Fruit fly (Drosophila melanogaster) whole organism, wandering third instar larva: ENCODE measurements around the gene Irk1.
A peak's percentile ranks its signal among the peaks of the same experiment; 100 is the strongest.

ENCODE experiments used
- Abd-B ChIP-seq: fragments of >200 bp; optimal IDR thresholded peaks from 2 replicates; lab custom pipeline; 2017; ENCODE audit warnings: missing biosample characterization, missing genetic modification characterization
- CG32264 ChIP-seq: fragments of 200-800 bp; sonication (Bioruptor generic); optimal IDR thresholded peaks from 2 replicates; lab custom pipeline; 2016; ENCODE audit warnings: missing biosample characterization, missing genetic modification characterization
- CG9705 ChIP-seq: fragments of 200-800 bp; sonication (Bioruptor generic); optimal IDR thresholded peaks from 2 replicates; lab custom pipeline; 2018; ENCODE audit warnings: missing biosample characterization, mild to moderate bottlenecking, missing genetic modification characterization
- CrebA ChIP-seq: fragments of 200-800 bp; sonication (Bioruptor generic); optimal IDR thresholded peaks from 2 replicates; lab custom pipeline; 2016; ENCODE audit warnings: missing biosample characterization, mild to moderate bottlenecking, missing genetic modification characterization, borderline replicate concordance
- Dfd ChIP-seq: fragments of >200 bp; optimal IDR thresholded peaks from 2 replicates; lab custom pipeline; 2017; ENCODE audit warnings: missing biosample characterization, missing genetic modification characterization
- Dif ChIP-seq: fragments of 200-275, 200-300 bp; sonication (Bioruptor generic); optimal IDR thresholded peaks from 2 replicates; lab custom pipeline; 2018; ENCODE audit warnings: missing biosample characterization, missing genetic modification characterization; ENCODE audit not compliant: partially characterized antibody
- GATAd ChIP-seq: sonication (Bioruptor generic); optimal IDR thresholded peaks from 2 replicates; lab custom pipeline; 2016; ENCODE audit warnings: missing biosample characterization, missing genetic modification characterization
- HLH106 ChIP-seq: fragments of 200-800 bp; optimal IDR thresholded peaks from 3 replicates; lab custom pipeline; 2019; ENCODE audit warnings: missing biosample characterization, mild to moderate bottlenecking, missing genetic modification characterization, moderate library complexity
- Hnf4 ChIP-seq: fragments of 200-800 bp; sonication (Bioruptor generic); optimal IDR thresholded peaks from 2 replicates; lab custom pipeline; 2016; ENCODE audit warnings: missing biosample characterization, mild to moderate bottlenecking, missing genetic modification characterization
- Hr78 ChIP-seq: fragments of >200 bp; optimal IDR thresholded peaks from 2 replicates; lab custom pipeline; 2017; ENCODE audit warnings: missing biosample characterization, missing genetic modification characterization
- Hr83 ChIP-seq: fragments of 200-300 bp; sonication (Bioruptor generic); optimal IDR thresholded peaks from 2 replicates; lab custom pipeline; 2016; ENCODE audit warnings: missing biosample characterization, mild to moderate bottlenecking, missing genetic modification characterization, moderate library complexity; ENCODE audit not compliant: poor library complexity, severe bottlenecking
- Jra ChIP-seq: sonication (Bioruptor generic); optimal IDR thresholded peaks from 2 replicates; lab custom pipeline; 2016; ENCODE audit warnings: missing biosample characterization, missing genetic modification characterization
- Mio ChIP-seq: sonication (Bioruptor generic); optimal IDR thresholded peaks from 2 replicates; lab custom pipeline; 2016; ENCODE audit warnings: missing biosample characterization, missing genetic modification characterization
- Myc ChIP-seq: fragments of >200 bp; optimal IDR thresholded peaks from 2 replicates; lab custom pipeline; 2017
- N ChIP-seq: fragments of >200 bp; optimal IDR thresholded peaks from 2 replicates; lab custom pipeline; 2018; ENCODE audit warnings: missing biosample characterization, missing external identifiers, missing genetic modification characterization
- OdsH ChIP-seq: fragments of 200-800 bp; sonication (Bioruptor generic); optimal IDR thresholded peaks from 2 replicates; lab custom pipeline; 2016; ENCODE audit warnings: missing biosample characterization, mild to moderate bottlenecking, missing genetic modification characterization
- Rel ChIP-seq, 2 experiments: fragments of 200-800 bp; sonication (Bioruptor generic) in 1 of 2; optimal IDR thresholded peaks; 2 replicates in 1 of 2; 3 replicates in 1 of 2; lab custom pipeline; 2016 to 2019; ENCODE audit warnings: mild to moderate bottlenecking in 2 of 2, missing biosample characterization in 2 of 2, missing genetic modification characterization in 2 of 2, moderate library complexity in 1 of 2
- Sp1 ChIP-seq: fragments of 200-800 bp; sonication (Bioruptor generic); optimal IDR thresholded peaks from 3 replicates; lab custom pipeline; 2019; ENCODE audit warnings: missing biosample characterization, mild to moderate bottlenecking, missing genetic modification characterization, moderate library complexity
- Vsx2 ChIP-seq: fragments of 200-300, 225-300 bp; sonication (Bioruptor generic); optimal IDR thresholded peaks from 2 replicates; lab custom pipeline; 2018; ENCODE audit warnings: missing biosample characterization, missing genetic modification characterization; ENCODE audit not compliant: partially characterized antibody
- br ChIP-seq: fragments of 200-800 bp; sonication (Bioruptor generic); optimal IDR thresholded peaks from 2 replicates; lab custom pipeline; 2016; ENCODE audit warnings: missing biosample characterization, missing genetic modification characterization
- brk ChIP-seq: fragments of 200-800 bp; sonication (Bioruptor generic); optimal IDR thresholded peaks from 2 replicates; lab custom pipeline; 2016; ENCODE audit warnings: missing biosample characterization, mild to moderate bottlenecking, missing genetic modification characterization
- dl ChIP-seq, 2 experiments: fragments of 175-275, 200-275 bp in 1 of 2; fragments of 200-275 bp in 1 of 2; sonication (Bioruptor generic); optimal IDR thresholded peaks; lab custom pipeline; 2018; ENCODE audit warnings: mild to moderate bottlenecking in 2 of 2, missing biosample characterization in 2 of 2, missing genetic modification characterization in 2 of 2, moderate library complexity in 2 of 2; ENCODE audit not compliant: partially characterized antibody in 2 of 2, insufficient read depth in 1 of 2
- dmrt93B ChIP-seq: fragments of 200-800 bp; sonication (Bioruptor generic); optimal IDR thresholded peaks from 2 replicates; lab custom pipeline; 2018; ENCODE audit warnings: missing biosample characterization, mild to moderate bottlenecking, missing genetic modification characterization
- dsf ChIP-seq: sonication (Bioruptor generic); optimal IDR thresholded peaks from 2 replicates; lab custom pipeline; 2016; ENCODE audit warnings: missing biosample characterization, missing genetic modification characterization, borderline replicate concordance
- ey ChIP-seq: fragments of 200-800 bp; sonication (Bioruptor generic); optimal IDR thresholded peaks from 2 replicates; lab custom pipeline; 2016; ENCODE audit warnings: missing biosample characterization, missing genetic modification characterization
- foxo ChIP-seq, 2 experiments: fragments of 200-800 bp; sonication (Bioruptor generic); optimal IDR thresholded peaks; 2 replicates in 1 of 2; 3 replicates in 1 of 2; lab custom pipeline; 2016 to 2017; ENCODE audit warnings: missing biosample characterization in 2 of 2, missing genetic modification characterization in 2 of 2
- fru ChIP-seq: fragments of 200-800 bp; sonication (Bioruptor generic); optimal IDR thresholded peaks from 3 replicates; lab custom pipeline; 2016; ENCODE audit warnings: missing biosample characterization, mild to moderate bottlenecking, missing genetic modification characterization
- h ChIP-seq: fragments of 200-800 bp; sonication (Bioruptor generic); optimal IDR thresholded peaks from 3 replicates; lab custom pipeline; 2016; ENCODE audit warnings: missing biosample characterization, mild to moderate bottlenecking, missing genetic modification characterization
- jim ChIP-seq: fragments of 175-275, 200-325 bp; sonication (Bioruptor generic); optimal IDR thresholded peaks from 2 replicates; lab custom pipeline; 2016; ENCODE audit warnings: missing biosample characterization, mild to moderate bottlenecking, missing genetic modification characterization
- lola ChIP-seq: fragments of >200 bp; optimal IDR thresholded peaks from 2 replicates; lab custom pipeline; 2017; ENCODE audit warnings: missing biosample characterization, missing genetic modification characterization
- pan ChIP-seq: fragments of >200 bp; optimal IDR thresholded peaks from 2 replicates; lab custom pipeline; 2017
- psq ChIP-seq: fragments of 200-800 bp; sonication (Bioruptor generic); optimal IDR thresholded peaks from 3 replicates; lab custom pipeline; 2017; ENCODE audit warnings: missing biosample characterization, mild to moderate bottlenecking, missing genetic modification characterization, moderate library complexity
- rgr ChIP-seq: fragments of 200-800 bp; sonication (Bioruptor generic); optimal IDR thresholded peaks from 3 replicates; lab custom pipeline; 2016; ENCODE audit warnings: missing biosample characterization, mild to moderate bottlenecking, missing genetic modification characterization
- sage ChIP-seq: fragments of 200-800 bp; sonication (Bioruptor generic); optimal IDR thresholded peaks from 2 replicates; lab custom pipeline; 2016; ENCODE audit warnings: missing biosample characterization, mild to moderate bottlenecking, missing genetic modification characterization
- sv ChIP-seq: fragments of 200-800 bp; sonication (Bioruptor generic); optimal IDR thresholded peaks from 3 replicates; lab custom pipeline; 2016; ENCODE audit warnings: missing biosample characterization, missing genetic modification characterization
- tai ChIP-seq: sonication (Bioruptor generic); optimal IDR thresholded peaks from 2 replicates; lab custom pipeline; 2016; ENCODE audit warnings: missing biosample characterization, missing genetic modification characterization
- usp ChIP-seq: fragments of >200 bp; optimal IDR thresholded peaks from 2 replicates; lab custom pipeline; 2017; ENCODE audit warnings: missing biosample characterization, missing genetic modification characterization
- woc ChIP-seq: sonication (Bioruptor generic); optimal IDR thresholded peaks from 2 replicates; lab custom pipeline; 2016; ENCODE audit warnings: missing biosample characterization, mild to moderate bottlenecking, missing genetic modification characterization

Gene Irk1

dm6 chr3R:23214603-23215433 lies 46.7 kb downstream of the Irk1 start:
- no peak for TF ChIP-seq dl (GFP tag; optimal IDR thresholded peaks at IDR 0.05; lab: Kevin White, UChicago; ENCODE audit: insufficient read depth in 1 of 2, partially characterized antibody in 2 of 2)
- no peak for TF ChIP-seq Jra (GFP tag; lab: Kevin White, UChicago)
- no peak for TF ChIP-seq Hr83 (GFP tag; lab: Kevin White, UChicago)
- TF ChIP-seq foxo (GFP tag; optimal IDR thresholded peaks at IDR 0.05; lab: Kevin White, UChicago) = peak in 1 of 2 experiments; percentile 24
- TF ChIP-seq Mio (GFP tag; lab: Kevin White, UChicago) = no peak
- TF ChIP-seq CG32264 (GFP tag; lab: Kevin White, UChicago) = no peak
- TF ChIP-seq Rel (GFP tag; optimal IDR thresholded peaks at IDR 0.05; lab: Kevin White, UChicago) = no peak
- peak; percentile 55 for TF ChIP-seq Rel (tag; optimal IDR thresholded peaks at IDR 0.05; lab: Kevin White, UChicago)
- peak; percentile 31 for TF ChIP-seq Sp1 (GFP tag; lab: Kevin White, UChicago)
- peak; percentile 67 for TF ChIP-seq tai (GFP tag; lab: Kevin White, UChicago)
- TF ChIP-seq sv = no peak
- no peak for TF ChIP-seq N (GFP tag; lab: Kevin White, UChicago)
- peak; percentile 1 for TF ChIP-seq brk (GFP tag; lab: Kevin White, UChicago)
- peak; percentile 34 for TF ChIP-seq OdsH (GFP tag; lab: Kevin White, UChicago)
- TF ChIP-seq fru (GFP tag; lab: Kevin White, UChicago) = peak; percentile 0
- no peak for TF ChIP-seq CG9705 (GFP tag; lab: Kevin White, UChicago)
- peak; percentile 16 for TF ChIP-seq CrebA (GFP tag; lab: Kevin White, UChicago)
- peak; percentile 11 for TF ChIP-seq br
- TF ChIP-seq woc (GFP tag; lab: Kevin White, UChicago) = peak; percentile 28
- TF ChIP-seq Myc (lab: Kevin White, UChicago) = peak; percentile 78
- TF ChIP-seq Hr78 (GFP tag; lab: Kevin White, UChicago) = no peak
- no peak for TF ChIP-seq lola (GFP tag; lab: Kevin White, UChicago)
- no peak for TF ChIP-seq rgr
- no peak for TF ChIP-seq jim (GFP tag; lab: Kevin White, UChicago)
- TF ChIP-seq psq (GFP tag; lab: Kevin White, UChicago) = peak; percentile 75
- no peak for TF ChIP-seq GATAd (GFP tag; lab: Kevin White, UChicago)
- TF ChIP-seq pan = no peak
- no peak for TF ChIP-seq Hnf4
- TF ChIP-seq Abd-B = no peak
- TF ChIP-seq Dif (GFP tag; lab: Kevin White, UChicago) = no peak
- TF ChIP-seq dmrt93B (GFP tag; lab: Kevin White, UChicago) = no peak
- no peak for TF ChIP-seq dsf (GFP tag; lab: Kevin White, UChicago)
- TF ChIP-seq HLH106 (tag; lab: Kevin White, UChicago) = peak; percentile 51
- peak; percentile 29 for TF ChIP-seq h
- no peak for TF ChIP-seq Dfd (GFP tag; lab: Kevin White, UChicago)
- peak; percentile 50 for TF ChIP-seq ey (GFP tag; lab: Kevin White, UChicago)
- TF ChIP-seq Vsx2 (GFP tag; lab: Kevin White, UChicago) = no peak
- TF ChIP-seq sage = no peak
- TF ChIP-seq usp = no peak

dm6 chr3R:23215434-23215730 lies 47.3 kb downstream of the Irk1 start:
- TF ChIP-seq Sp1 (GFP tag; lab: Kevin White, UChicago) (no peak), lola (GFP tag; lab: Kevin White, UChicago) (no peak), h (no peak), CG9705 (GFP tag; lab: Kevin White, UChicago) (no peak), Myc (lab: Kevin White, UChicago) (no peak), Abd-B (no peak), Rel (GFP tag; optimal IDR thresholded peaks at IDR 0.05; lab: Kevin White, UChicago) (no peak), Rel (tag; optimal IDR thresholded peaks at IDR 0.05; lab: Kevin White, UChicago) (peak; percentile 22), brk (GFP tag; lab: Kevin White, UChicago) (no peak), br (no peak), CrebA (GFP tag; lab: Kevin White, UChicago) (no peak), dsf (GFP tag; lab: Kevin White, UChicago) (no peak), OdsH (GFP tag; lab: Kevin White, UChicago) (no peak), psq (GFP tag; lab: Kevin White, UChicago) (peak; percentile 23)
